Worm (Caenorhabditis elegans) whole organism, L4/young adult: ENCODE data around the gene F10E7.1.

Experiments
- dao-5 ChIP-seq: sonication (generic microtip); optimal IDR thresholded peaks from 2 replicates; lab custom pipeline; 2016; ENCODE audit warnings: missing genotype, missing genetic modification characterization, moderate library complexity, missing compliant biosample characterization
- him-1 ChIP-seq: sonication (generic microtip); optimal IDR thresholded peaks from 2 replicates; lab custom pipeline; 2016; ENCODE audit warnings: missing genotype, missing genetic modification reagents, missing genetic modification characterization, missing compliant biosample characterization

DNA sequence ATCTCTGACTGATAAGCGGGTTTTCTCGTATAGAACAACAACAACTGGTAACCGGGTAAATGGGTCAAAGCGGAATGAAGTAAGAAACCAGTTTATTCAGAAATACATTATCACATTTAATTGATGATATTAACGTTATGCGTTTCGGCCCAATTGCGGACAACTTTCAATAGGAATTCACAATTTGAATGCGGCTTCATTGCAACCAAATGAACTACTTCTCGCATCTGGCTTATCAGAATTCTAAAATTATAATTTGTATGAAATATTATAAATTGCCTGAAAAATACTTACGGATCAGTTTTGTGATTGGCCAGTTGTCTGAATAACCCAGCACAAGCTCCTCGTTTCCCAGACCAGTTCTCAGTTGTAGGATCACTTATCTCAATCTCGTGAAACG, 42.2 kb downstream of the F10E7.1 start, which contains the start of gene col-36:
- TF ChIP-seq him-1 (tag; lab: Kevin White, UChicago) (no peak), dao-5 (tag; lab: Kevin White, UChicago) (no peak)
